Worm (Caenorhabditis elegans) whole organism, late embryonic: ENCODE results near the gene klp-12.

Experiments
- F13H6.1 ChIP-seq: sonication (generic microtip); optimal IDR thresholded peaks from 2 replicates; lab custom pipeline; 2016; ENCODE audit warnings: missing genetic modification characterization, missing compliant biosample characterization
- ceh-30 ChIP-seq: fragments of 150-350 bp; optimal IDR thresholded peaks from 2 replicates; lab custom pipeline; 2014; ENCODE audit warnings: missing biosample characterization, missing genetic modification characterization
- ceh-9 ChIP-seq: sonication (generic microtip); optimal IDR thresholded peaks from 2 replicates; lab custom pipeline; 2016; ENCODE audit warnings: mild to moderate bottlenecking, missing genetic modification characterization, inconsistent platforms, missing compliant biosample characterization
- fkh-10 ChIP-seq: fragments of 150-350 bp; optimal IDR thresholded peaks from 2 replicates; lab custom pipeline; 2014; ENCODE audit warnings: missing biosample characterization, missing genetic modification reagents, missing genetic modification characterization
- lin-11 ChIP-seq: fragments of 200-800 bp; sonication (Bioruptor generic); optimal IDR thresholded peaks from 2 replicates; lab custom pipeline; 2018; ENCODE audit warnings: mild to moderate bottlenecking, missing genetic modification characterization, missing compliant biosample characterization
- mec-3 ChIP-seq: sonication (generic microtip); optimal IDR thresholded peaks from 2 replicates; lab custom pipeline; 2016; ENCODE audit warnings: borderline replicate concordance, missing genetic modification characterization, missing compliant biosample characterization
- pha-4 ChIP-seq: fragments of 150-350 bp; optimal IDR thresholded peaks from 2 replicates; lab custom pipeline; 2018; ENCODE audit warnings: missing biosample characterization, missing genetic modification reagents, missing genetic modification characterization
- pqm-1 ChIP-seq: sonication (generic microtip); optimal IDR thresholded peaks from 2 replicates; lab custom pipeline; 2016; ENCODE audit warnings: missing genetic modification characterization, missing compliant biosample characterization
- syd-9 ChIP-seq: sonication (generic microtip); optimal IDR thresholded peaks from 2 replicates; lab custom pipeline; 2016; ENCODE audit warnings: mild to moderate bottlenecking, missing genetic modification characterization, moderate library complexity, missing compliant biosample characterization
- tbx-2 ChIP-seq: sonication (generic microtip); optimal IDR thresholded peaks from 2 replicates; lab custom pipeline; 2016; ENCODE audit warnings: missing genetic modification characterization, missing compliant biosample characterization

ce11 chrIV:11320500-11320899, 39.2 kb downstream of the klp-12 start, which contains the start of gene edg-1:
- no peak for TF ChIP-seq pha-4 (tag; lab: Kevin White, UChicago)
- TF ChIP-seq tbx-2 (tag; lab: Kevin White, UChicago): no peak
- TF ChIP-seq F13H6.1 (tag; lab: Kevin White, UChicago): no peak
- no peak for TF ChIP-seq mec-3 (tag; lab: Kevin White, UChicago)
- TF ChIP-seq syd-9 (tag; lab: Kevin White, UChicago): no peak
- no peak for TF ChIP-seq lin-11 (tag; lab: Kevin White, UChicago)
- no peak for TF ChIP-seq ceh-30 (tag; lab: Kevin White, UChicago)
- no peak for TF ChIP-seq ceh-9 (tag; lab: Kevin White, UChicago)
- no peak for TF ChIP-seq pqm-1
- no peak for TF ChIP-seq fkh-10 (GFP tag; lab: Kevin White, UChicago)
